Worm (Caenorhabditis elegans) whole organism, L4 larva: ENCODE measurements around the gene clec-148.

Experiments used
- F49E8.2 ChIP-seq: sonication (generic microtip); optimal IDR thresholded peaks from 2 replicates; lab custom pipeline; 2016; ENCODE audit warnings: missing compliant biosample characterization, mild to moderate bottlenecking, missing genetic modification characterization, borderline replicate concordance
- R02D3.7 ChIP-seq: fragments of 150-350 bp; sonication (generic microtip); optimal IDR thresholded peaks from 3 replicates; lab custom pipeline; 2014; ENCODE audit warnings: missing biosample characterization, missing genetic modification characterization
- ama-1 ChIP-seq: fragments of 150-350 bp; optimal IDR thresholded peaks from 2 replicates; lab custom pipeline; 2014; ENCODE audit warnings: inconsistent platforms, mixed read lengths
- ceh-82 ChIP-seq: sonication (generic microtip); optimal IDR thresholded peaks from 2 replicates; lab custom pipeline; 2017; ENCODE audit warnings: missing biosample characterization, missing genetic modification characterization
- fkh-10 ChIP-seq: fragments of 150-350 bp; optimal IDR thresholded peaks from 2 replicates; lab custom pipeline; 2014; ENCODE audit warnings: missing biosample characterization, missing genetic modification reagents, missing genetic modification characterization
- lim-7 ChIP-seq: fragments of 200-800 bp; sonication (Bioruptor generic); IDR thresholded peaks from 2 replicates; pipeline ENCODE4 v1.3.6; 2022; ENCODE audit warnings: missing genetic modification characterization, missing compliant biosample characterization
- madf-5 ChIP-seq, 2 experiments: fragments of 200-800 bp; sonication (Bioruptor generic); IDR thresholded peaks; 2 replicates each; pipeline ENCODE4 v1.3.6; 2022; ENCODE audit warnings: missing compliant biosample characterization in 2 of 2, missing genetic modification characterization in 2 of 2
- nhr-237 ChIP-seq: sonication (generic microtip); optimal IDR thresholded peaks from 2 replicates; lab custom pipeline; 2017; ENCODE audit warnings: missing biosample characterization, missing genetic modification characterization
- nhr-77 ChIP-seq: fragments of 150-350 bp; optimal IDR thresholded peaks from 2 replicates; lab custom pipeline; 2014; ENCODE audit warnings: missing biosample characterization, missing genetic modification characterization
- pha-4 ChIP-seq, 2 experiments: fragments of 150-350 bp in 1 of 2; fragments of 200-800 bp in 1 of 2; sonication (Bioruptor generic) in 1 of 2; IDR thresholded peaks in 1 of 2; optimal IDR thresholded peaks in 1 of 2; 2 replicates each; pipeline versions ENCODE4 v1.3.6 to Lab custom; 2014 to 2022; ENCODE audit warnings: missing genetic modification characterization in 2 of 2, missing genetic modification reagents in 2 of 2, missing biosample characterization in 1 of 2, missing compliant biosample characterization in 1 of 2
- skn-1 ChIP-seq: fragments of 150-350 bp; optimal IDR thresholded peaks from 2 replicates; lab custom pipeline; 2014; ENCODE audit warnings: missing biosample characterization, missing genetic modification characterization
- snpc-4 ChIP-seq: fragments of 150-350 bp; optimal IDR thresholded peaks from 2 replicates; lab custom pipeline; 2014; ENCODE audit warnings: missing biosample characterization, missing genetic modification characterization
- unc-62 ChIP-seq, 3 experiments: fragments of 150-350 bp in 1 of 3; sonication (generic microtip); optimal IDR thresholded peaks in 2 of 3; peaks in 1 of 3; 1 replicate in 1 of 3; 2 replicates in 2 of 3; lab custom pipeline; 2014 to 2017; ENCODE audit warnings: missing biosample characterization in 3 of 3, missing genetic modification characterization in 3 of 3, missing genetic modification reagents in 3 of 3, missing genotype in 1 of 3
- vab-7 ChIP-seq: fragments of 200-800 bp; sonication (Bioruptor generic); IDR thresholded peaks from 2 replicates; pipeline ENCODE4 v1.3.6; 2022; ENCODE audit warnings: missing genetic modification reagents, missing genetic modification characterization, missing compliant biosample characterization

ce11 chrIII:157980-158379, 17.7 kb downstream of the clec-148 start:
- TF ChIP-seq snpc-4 (tag; lab: Kevin White, UChicago): no peak
- no peak for TF ChIP-seq vab-7 (GFP tag; lab: Robert Waterston, UW)
- TF ChIP-seq pha-4 (GFP tag; IDR thresholded peaks at IDR 0.05; lab: Robert Waterston, UW): no peak
- no peak for TF ChIP-seq pha-4 (tag; optimal IDR thresholded peaks at IDR 0.05; lab: Kevin White, UChicago)
- no peak for TF ChIP-seq fkh-10 (GFP tag; lab: Kevin White, UChicago)
- no peak for TF ChIP-seq nhr-77 (tag; lab: Kevin White, UChicago)
- TF ChIP-seq madf-5 (GFP tag; IDR thresholded peaks at IDR 0.05; lab: Robert Waterston, UW): no peak
- TF ChIP-seq R02D3.7 (tag; lab: Kevin White, UChicago): no peak
- TF ChIP-seq skn-1 (tag; lab: Kevin White, UChicago): no peak
- TF ChIP-seq unc-62 (GFP tag; optimal IDR thresholded peaks at IDR 0.05 in 1 of 2; lab: Kevin White, UChicago): no peak
- TF ChIP-seq unc-62 (tag; optimal IDR thresholded peaks at IDR 0.05; lab: Kevin White, UChicago): no peak
- TF ChIP-seq nhr-237: no peak
- TF ChIP-seq lim-7 (GFP tag; lab: Robert Waterston, UW): no peak
- TF ChIP-seq ama-1 (lab: Kevin White, UChicago): no peak
- no peak for TF ChIP-seq F49E8.2 (tag; lab: Kevin White, UChicago)
- TF ChIP-seq ceh-82 (tag; lab: Kevin White, UChicago): no peak
